Fruit fly (Drosophila melanogaster) S2 (cell line): ENCODE data around the gene Cpr65Az.

ENCODE experiments used
- CG8478 ChIP-seq: fragments of >200 bp; optimal IDR thresholded peaks from 2 replicates; lab custom pipeline; 2018
- CTCF ChIP-seq, 2 experiments: fragments of >200 bp; optimal IDR thresholded peaks; 2 replicates each; lab custom pipeline; 2018

The Cpr65Az gene

DNA sequence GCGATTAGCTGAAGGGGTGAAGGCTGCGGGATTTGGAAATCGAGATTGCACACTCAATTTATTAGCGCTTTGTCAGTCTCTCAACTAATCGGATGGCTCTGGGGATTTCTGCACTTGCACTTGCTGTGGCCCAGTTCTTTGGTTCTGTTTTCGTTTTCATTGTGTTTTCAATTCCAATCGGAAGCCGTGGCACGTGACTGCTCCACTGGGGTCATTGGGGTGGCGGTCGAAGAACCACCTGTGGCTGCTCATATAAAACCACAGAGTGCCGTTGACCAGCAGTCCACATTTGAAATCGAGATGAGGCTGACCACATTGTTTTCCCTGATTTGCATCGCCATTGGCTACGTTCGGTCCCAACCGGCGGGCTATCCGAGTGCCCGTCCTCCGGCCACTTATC lies at the start of gene Cpr65Az:
TSS of gene Cpr65Az (plus strand) at position 301 of the 400 bp plus-strand sequence.
- TF ChIP-seq CG8478 (lab: Kevin White, UChicago) = no peak

DNA sequence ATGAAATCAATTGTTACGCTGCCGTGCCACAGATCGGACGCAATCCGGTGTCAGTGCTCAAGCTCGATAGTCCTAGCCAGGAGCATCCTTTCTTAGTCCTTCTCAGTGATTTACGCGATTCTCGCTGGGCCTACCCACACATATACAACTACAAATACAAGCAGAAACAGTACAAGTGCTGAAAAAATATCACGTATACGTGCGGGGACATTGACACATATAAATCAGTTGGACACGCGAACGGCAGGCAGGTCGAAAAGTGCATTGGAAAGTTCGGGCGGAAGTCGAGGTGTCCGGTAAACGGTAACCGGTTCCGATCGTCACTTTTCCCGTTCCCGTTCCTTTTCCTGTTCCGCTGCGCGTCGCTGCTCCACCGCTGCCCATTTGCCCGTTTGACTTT lies 49.2 kb upstream of the Cpr65Az start:
- no peak for TF ChIP-seq CTCF (optimal IDR thresholded peaks at IDR 0.05; lab: Kevin White, UChicago)

DNA sequence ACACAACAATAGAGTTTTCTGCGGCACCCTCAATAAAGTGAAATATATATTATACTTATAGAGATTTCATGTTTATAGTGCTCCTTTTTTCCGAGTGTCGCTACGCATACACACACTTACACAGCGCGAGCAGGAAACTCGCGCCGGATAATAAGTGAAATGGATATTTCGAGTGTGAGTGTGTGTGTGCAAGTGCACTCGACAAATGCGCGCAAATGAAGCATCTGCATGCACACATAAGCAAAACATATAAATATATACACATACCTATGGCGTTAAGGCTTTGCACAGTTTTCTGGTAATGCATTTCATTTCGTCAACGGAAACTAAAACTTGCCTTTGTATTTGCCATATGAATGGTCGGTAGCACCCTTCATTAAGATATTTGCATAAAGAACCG lies 45.1 kb upstream of the Cpr65Az start:
- TF ChIP-seq CG8478 (lab: Kevin White, UChicago) = no peak
- no peak for TF ChIP-seq CTCF (optimal IDR thresholded peaks at IDR 0.05; lab: Kevin White, UChicago)

DNA sequence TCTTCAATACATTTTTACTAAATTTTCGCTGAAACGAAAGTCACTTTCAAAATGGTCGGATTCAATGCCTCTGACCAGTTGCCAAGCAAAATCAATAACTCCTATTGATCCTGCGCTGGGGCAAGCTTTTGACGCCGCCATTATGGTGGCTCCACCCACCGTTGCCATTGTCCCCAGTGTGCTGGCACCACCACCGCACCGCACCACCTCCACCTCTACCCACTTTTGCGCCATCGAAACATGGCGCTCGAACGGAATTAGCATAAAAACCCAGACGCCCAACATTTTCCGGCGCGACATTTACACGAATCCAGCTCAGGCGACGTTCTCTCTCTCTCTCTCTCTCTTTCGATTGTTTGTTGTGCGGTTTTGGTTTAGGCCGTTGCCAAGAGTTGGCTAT lies 43.7 kb upstream of the Cpr65Az start:
- no peak for TF ChIP-seq CTCF (optimal IDR thresholded peaks at IDR 0.05; lab: Kevin White, UChicago)
- no peak for TF ChIP-seq CG8478 (lab: Kevin White, UChicago)

DNA sequence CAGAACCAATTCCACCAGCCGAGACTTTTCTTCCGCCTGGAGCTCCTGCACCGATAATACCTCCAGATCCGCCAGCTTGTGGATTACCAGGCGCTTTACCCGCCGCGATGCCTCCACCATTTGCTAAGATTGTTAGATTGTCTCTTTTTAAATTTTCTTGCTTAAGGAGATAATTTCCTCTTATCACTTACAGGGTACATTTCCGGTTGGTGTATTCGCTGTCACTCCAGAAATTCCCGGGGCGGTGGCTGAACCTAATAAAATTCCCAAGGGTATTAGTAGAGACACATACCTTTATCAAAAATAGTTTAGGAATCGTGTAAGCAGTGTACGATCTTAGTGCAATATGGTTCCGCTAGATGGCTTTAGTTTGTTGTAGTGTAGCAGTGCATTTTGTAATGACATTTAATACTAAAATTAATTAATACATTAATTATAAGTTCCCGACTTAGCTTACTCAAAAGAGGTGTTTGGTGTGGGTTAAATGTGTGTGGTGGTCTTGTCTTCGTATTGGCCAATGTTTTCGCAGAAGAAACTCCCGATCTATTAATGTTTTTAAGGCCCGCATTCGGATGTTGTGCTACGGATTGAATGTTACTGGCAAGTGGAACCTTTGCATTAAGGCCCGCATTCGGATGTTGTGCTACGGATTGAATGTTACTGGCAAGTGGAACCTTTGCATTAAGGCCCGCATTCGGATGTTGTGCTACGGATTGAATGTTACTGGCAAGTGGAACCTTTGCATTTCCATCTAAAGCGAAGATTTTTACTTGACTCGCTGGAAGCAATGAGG lies 35.8 kb upstream of the Cpr65Az start:
- TF ChIP-seq CTCF (optimal IDR thresholded peaks at IDR 0.05; lab: Kevin White, UChicago) = peak; percentile 91 to 94
- TF ChIP-seq CG8478 (lab: Kevin White, UChicago) = no peak

DNA sequence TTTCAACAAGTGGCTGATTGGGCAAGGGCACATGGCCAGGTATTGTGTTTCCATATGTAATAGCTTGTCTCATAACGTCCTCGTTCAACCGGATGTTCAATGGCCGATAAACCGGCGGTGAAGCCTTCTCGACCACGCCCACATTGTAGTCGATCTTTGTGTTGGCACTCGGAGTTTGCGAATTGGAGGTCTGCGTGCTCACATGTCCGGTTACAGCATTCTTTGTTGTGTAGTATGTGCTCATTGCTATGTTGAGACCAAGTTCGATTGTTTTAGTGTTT lies 35.3 kb upstream of the Cpr65Az start:
- TF ChIP-seq CTCF (optimal IDR thresholded peaks at IDR 0.05; lab: Kevin White, UChicago) (no peak), CG8478 (lab: Kevin White, UChicago) (no peak)

DNA sequence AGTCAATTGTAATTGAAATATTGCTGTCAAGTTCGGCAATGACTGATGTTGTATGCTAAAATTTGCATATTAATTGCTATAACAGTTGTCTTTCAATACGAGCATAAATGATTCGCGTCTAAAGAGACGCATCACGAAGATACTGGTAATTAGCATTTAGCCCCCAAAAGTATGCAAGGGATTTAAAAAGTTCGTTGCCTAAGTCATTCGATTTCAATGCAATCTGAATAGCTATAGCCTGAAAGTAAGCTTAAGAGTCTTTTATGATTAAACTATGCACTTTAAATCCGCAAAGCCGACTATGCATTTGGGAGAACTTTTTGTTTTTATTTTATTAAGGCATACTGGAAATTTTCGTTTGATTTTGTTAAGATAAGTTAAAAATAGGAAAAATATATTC lies 31.0 kb upstream of the Cpr65Az start:
- no peak for TF ChIP-seq CTCF (optimal IDR thresholded peaks at IDR 0.05; lab: Kevin White, UChicago)
- TF ChIP-seq CG8478 (lab: Kevin White, UChicago) = no peak

DNA sequence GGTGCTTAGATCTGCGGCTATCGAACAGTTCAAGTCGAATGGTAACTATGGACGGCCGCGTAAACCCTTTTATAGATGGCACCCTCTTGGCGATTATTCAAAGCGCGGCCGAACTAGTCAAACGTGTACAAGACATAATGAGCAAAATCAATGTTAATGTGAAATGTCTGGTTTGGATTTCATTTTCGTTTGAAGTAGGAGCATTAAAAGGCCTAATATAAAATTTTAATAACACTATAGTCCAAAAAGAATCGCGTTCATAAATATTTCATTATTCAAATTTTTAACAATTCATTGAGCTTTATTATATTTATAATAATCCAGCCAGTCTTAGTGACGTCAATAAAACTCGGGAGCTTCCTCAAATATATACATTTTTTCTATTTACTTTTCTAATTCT lies 29.7 kb upstream of the Cpr65Az start, which contains the start of gene Lcp65Ag3:
TSS of gene Lcp65Ag3 (minus strand) at position 46 of the 400 bp plus-strand sequence.
- no peak for TF ChIP-seq CG8478 (lab: Kevin White, UChicago)
- no peak for TF ChIP-seq CTCF (optimal IDR thresholded peaks at IDR 0.05; lab: Kevin White, UChicago)

DNA sequence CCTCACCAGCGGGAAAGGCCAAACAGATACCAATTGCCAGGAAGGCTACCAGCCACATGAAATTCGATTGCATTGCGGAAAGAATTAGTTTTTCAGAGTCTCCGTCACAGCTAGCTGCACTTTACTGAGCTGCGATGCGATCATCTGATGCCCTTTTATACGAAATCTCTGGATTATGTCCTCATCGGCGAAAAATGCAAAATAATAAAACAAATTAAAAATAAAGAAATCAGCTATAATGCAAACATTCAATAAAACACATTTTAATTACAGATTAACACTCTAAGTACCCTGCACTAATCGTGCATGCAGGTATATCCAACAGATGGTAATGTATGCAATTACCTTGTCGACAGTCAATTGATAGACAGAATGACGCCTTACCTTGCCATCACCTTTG lies 28.6 kb upstream of the Cpr65Az start, which contains the start of gene Cpr65Au:
TSS of gene Cpr65Au (minus strand) at position 101 of the 400 bp plus-strand sequence.
- TF ChIP-seq CTCF (optimal IDR thresholded peaks at IDR 0.05; lab: Kevin White, UChicago) (no peak), CG8478 (lab: Kevin White, UChicago) (no peak)

DNA sequence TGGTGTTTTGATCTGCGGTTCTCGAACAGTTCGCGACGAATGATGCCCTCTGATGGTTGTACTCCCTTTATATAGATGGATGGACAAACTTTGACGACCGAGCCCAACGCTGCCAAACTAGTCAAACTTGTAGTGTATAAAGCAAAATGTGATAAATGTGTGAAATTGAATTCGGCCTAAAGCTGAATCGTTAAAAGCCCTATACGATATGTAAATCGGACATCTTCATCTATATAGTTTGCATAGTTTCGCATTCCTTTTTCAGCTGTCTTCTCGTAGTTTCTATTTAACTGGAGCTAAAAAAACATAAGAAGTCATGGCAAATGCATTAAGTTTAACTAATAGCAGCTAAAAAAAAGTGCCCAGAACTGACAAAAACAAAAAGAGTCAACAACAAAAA lies 27.1 kb upstream of the Cpr65Az start, which contains the start of gene Lcp65Ag2:
TSS of gene Lcp65Ag2 (minus strand) at position 48 of the 400 bp plus-strand sequence.
- no peak for TF ChIP-seq CG8478 (lab: Kevin White, UChicago)
- TF ChIP-seq CTCF (optimal IDR thresholded peaks at IDR 0.05; lab: Kevin White, UChicago) = no peak

DNA sequence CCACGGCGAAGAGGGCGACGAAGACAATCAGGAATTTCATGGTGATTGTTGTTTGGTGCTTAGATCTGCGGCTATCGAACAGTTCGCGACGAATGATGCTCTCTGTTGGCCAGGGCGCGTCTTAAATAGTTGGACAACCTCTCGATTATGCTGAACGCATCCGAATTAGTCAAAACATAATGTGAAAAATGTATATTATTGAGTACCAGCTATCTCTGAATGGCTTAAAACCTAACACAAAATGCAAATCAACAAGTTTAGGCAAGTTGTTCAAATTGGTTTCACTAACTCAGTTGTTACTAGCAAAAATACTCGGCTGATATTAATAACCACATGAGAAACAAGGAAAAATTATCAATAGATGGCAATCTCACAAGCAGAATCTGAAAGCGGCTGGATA lies 25.4 kb upstream of the Cpr65Az start, which contains the start of gene Lcp65Ag1:
TSS of gene Lcp65Ag1 (minus strand) at position 101 of the 400 bp plus-strand sequence.
- TF ChIP-seq CG8478 (lab: Kevin White, UChicago) = no peak
- TF ChIP-seq CTCF (optimal IDR thresholded peaks at IDR 0.05; lab: Kevin White, UChicago) = no peak

DNA sequence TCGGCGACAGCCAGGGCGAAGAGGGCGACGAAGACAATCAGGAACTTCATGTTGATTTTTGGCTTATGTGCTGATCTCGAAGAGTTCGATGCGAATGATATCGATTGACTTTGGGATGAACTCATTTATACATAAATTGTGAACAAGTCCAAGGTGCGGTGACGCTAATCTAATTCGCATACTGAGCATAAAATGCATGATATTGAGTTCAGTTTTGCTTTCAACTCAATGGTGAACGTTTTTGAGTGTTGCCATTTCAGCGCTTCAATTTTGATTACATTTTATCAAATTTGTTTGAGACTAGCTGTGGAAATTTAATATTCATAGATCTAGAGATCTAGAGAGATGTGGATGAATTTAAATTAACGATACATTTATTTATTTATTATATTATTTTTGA lies 23.9 kb upstream of the Cpr65Az start, which contains the start of gene Lcp65Af:
TSS of gene Lcp65Af (minus strand) at position 101 of the 400 bp plus-strand sequence.
- TF ChIP-seq CG8478 (lab: Kevin White, UChicago) (no peak), CTCF (optimal IDR thresholded peaks at IDR 0.05; lab: Kevin White, UChicago) (no peak)

DNA sequence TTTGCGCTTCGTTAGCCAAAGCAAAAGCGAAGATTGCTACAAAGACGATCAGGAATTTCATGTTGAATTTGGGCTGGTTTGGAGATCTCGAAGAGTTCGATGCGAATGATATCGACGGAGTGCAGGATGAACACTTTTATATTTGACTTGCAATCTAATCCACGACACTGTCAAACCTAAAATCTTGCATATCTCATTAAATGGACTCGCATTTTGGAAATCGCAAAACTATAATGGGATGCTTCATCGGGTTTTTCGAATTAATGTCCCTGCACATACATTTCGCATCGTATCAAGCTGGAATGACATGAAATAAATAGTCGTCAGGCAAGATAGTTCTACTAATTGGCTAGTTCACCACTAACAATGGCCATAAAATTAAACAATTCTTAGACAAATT lies 22.6 kb upstream of the Cpr65Az start, which contains the start of gene Lcp65Ae:
TSS of gene Lcp65Ae (minus strand) at position 101 of the 400 bp plus-strand sequence.
- TF ChIP-seq CTCF (optimal IDR thresholded peaks at IDR 0.05; lab: Kevin White, UChicago) (no peak), CG8478 (lab: Kevin White, UChicago) (no peak)

DNA sequence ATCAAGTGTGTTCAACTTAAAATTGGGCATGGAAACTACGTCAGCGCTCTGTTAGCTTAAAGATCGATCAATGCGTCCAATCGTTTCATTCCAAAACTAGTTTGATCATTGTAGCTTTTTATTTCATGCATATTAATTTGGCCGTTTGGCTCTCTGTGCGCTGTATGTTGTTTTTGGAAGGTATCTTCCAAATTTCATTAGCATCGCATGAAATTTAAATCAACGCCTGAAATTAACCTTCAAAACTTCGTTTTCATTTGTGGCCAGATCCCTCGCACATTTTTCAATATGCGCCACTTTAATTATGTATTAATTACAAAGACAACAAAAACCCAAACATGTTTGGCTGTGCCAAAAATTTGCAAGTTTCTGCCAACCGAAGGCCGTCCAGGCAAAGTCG lies 22.0 kb upstream of the Cpr65Az start:
- TF ChIP-seq CTCF (optimal IDR thresholded peaks at IDR 0.05; lab: Kevin White, UChicago) (no peak), CG8478 (lab: Kevin White, UChicago) (no peak)

DNA sequence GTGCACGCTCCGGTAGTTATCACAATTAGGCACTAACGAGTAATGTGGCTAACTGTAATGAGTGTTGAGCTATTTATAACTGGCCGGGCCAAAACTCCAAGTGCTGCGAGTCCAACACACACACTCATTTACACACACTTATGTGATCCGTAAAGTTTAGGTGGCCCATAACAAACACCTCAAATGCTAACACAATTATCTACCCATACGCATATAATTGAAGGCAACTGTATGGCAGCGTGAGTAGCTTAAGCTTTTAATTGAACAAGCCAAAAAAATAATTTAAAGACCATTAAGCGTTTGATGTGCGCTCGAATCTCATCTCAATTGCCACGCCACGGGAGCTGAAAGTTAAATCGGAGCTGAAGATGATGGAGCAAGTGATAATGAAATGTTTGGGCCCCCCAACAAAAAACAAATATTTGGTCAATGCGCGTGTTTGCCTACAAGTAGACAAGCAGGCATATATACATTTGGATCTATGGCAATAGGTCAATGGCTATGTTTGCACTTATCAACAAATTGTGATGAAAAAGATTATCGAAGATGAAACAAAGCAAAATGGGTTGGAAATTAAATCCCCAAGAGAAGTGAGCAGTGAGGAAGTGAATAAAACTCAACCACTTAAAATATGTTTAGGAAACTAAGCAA lies 20.6 kb upstream of the Cpr65Az start, which contains the start of gene Cpr65Av:
TSS of gene Cpr65Av (minus strand) at position 51 of the 651 bp plus-strand sequence.
- no peak for TF ChIP-seq CTCF (optimal IDR thresholded peaks at IDR 0.05; lab: Kevin White, UChicago)
- no peak for TF ChIP-seq CG8478 (lab: Kevin White, UChicago)
